Worm (Caenorhabditis elegans): ENCODE measurements around the gene T11G6.4.

- TF ChIP-seq F13C5.2 (tag; optimal IDR thresholded peaks at IDR 0.05) (no peak), hnd-1 (tag; optimal IDR thresholded peaks at IDR 0.05) (no peak), pes-1 (GFP tag; IDR thresholded peaks at IDR 0.05) (no peak), ceh-13 (GFP tag; optimal IDR thresholded peaks at IDR 0.05) (no peak)
Observed at ce11 chrIV:10885915-10886314, 34.2 kb upstream of the T11G6.4 start, which contains the start of gene srlf-11.
